Fruit fly (Drosophila melanogaster) whole organism, pupa: ENCODE results near the gene CG5023.

Source experiments
- CG10348 ChIP-seq: fragments of 200-800 bp; sonication (Bioruptor generic); IDR thresholded peaks from 2 replicates; pipeline ENCODE4 v1.3.6; 2022; ENCODE audit warnings: missing biosample characterization, missing genetic modification characterization
- CG15710 ChIP-seq: fragments of 200-800 bp; sonication (Bioruptor generic); optimal IDR thresholded peaks from 2 replicates; lab custom pipeline; 2018; ENCODE audit warnings: missing biosample characterization, mild to moderate bottlenecking, missing genetic modification characterization, moderate library complexity
- CG32121 ChIP-seq: fragments of 200-800 bp; sonication (Bioruptor generic); IDR thresholded peaks from 2 replicates; pipeline ENCODE4 v1.3.6; 2022; ENCODE audit warnings: missing biosample characterization, missing genetic modification characterization
- CG4496 ChIP-seq: fragments of 200-800 bp; sonication (Bioruptor generic); IDR thresholded peaks from 3 replicates; pipeline ENCODE4 v1.3.6; 2022; ENCODE audit warnings: missing biosample characterization, missing genetic modification characterization
- CG9948 ChIP-seq: fragments of 200-800 bp; sonication (Bioruptor generic); optimal IDR thresholded peaks from 2 replicates; lab custom pipeline; 2018; ENCODE audit warnings: missing biosample characterization, mild to moderate bottlenecking, missing genetic modification characterization, moderate library complexity
- Pif1A ChIP-seq: fragments of 200-800 bp; sonication (Bioruptor generic); optimal IDR thresholded peaks from 3 replicates; lab custom pipeline; 2016; ENCODE audit warnings: missing biosample characterization, missing genetic modification characterization

DNA sequence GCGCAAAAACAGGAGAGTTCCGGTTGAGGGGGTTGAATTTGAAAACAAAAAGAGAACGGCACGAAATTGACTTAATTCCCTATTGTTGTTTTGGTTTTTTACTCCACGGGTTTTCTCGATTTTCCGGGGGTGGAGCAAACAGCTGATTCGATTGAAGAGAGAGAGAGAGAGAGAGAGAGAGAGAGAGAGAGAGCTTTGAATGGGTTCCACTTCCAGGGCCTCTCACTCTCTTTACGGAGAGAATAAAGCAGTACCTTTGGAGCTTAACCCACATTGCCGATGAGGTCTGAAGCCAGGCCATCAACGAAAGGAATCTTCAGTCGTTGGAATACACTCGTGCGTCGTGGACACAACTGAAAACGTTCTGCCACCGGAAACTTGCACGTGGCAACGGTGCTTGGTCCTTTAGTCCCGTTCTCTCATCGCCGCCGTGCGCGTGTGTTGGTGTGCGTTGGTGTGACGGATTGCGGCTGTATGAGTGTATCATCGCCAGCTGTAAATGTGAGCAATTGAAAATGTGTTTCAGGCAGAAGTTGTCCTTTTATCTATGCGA, 35.3 kb downstream of the CG5023 start, which contains the start of gene Nlg4:
- no peak for TF ChIP-seq CG10348 (GFP tag; lab: Robert Waterston, UW)
- no peak for TF ChIP-seq CG32121
- TF ChIP-seq CG9948 (tag; lab: Kevin White, UChicago): no peak
- no peak for TF ChIP-seq CG4496 (GFP tag; lab: Robert Waterston, UW)
- no peak for TF ChIP-seq CG15710 (tag; lab: Kevin White, UChicago)
- no peak for TF ChIP-seq Pif1A (GFP tag; lab: Kevin White, UChicago)
